Fruit fly (Drosophila melanogaster): ENCODE data around the gene dnd.
A peak's percentile ranks its signal among the peaks of the same experiment; 100 is the strongest.

Gene dnd

dm6 chr3R:21862137-21862850 is 24.9 kb downstream of the dnd start (continued):
- peak; percentile 81 for TF ChIP-seq CG7839 (tag; optimal IDR thresholded peaks at IDR 0.05)
- no peak for TF ChIP-seq amos (GFP tag; IDR thresholded peaks at IDR 0.05; ENCODE audit: partially characterized antibody)
- TF ChIP-seq CG2712 (tag; optimal IDR thresholded peaks at IDR 0.05) = peak; percentile 92
- no peak for TF ChIP-seq CG10321 (GFP tag; IDR thresholded peaks at IDR 0.05)
- TF ChIP-seq Dip2 (GFP tag; IDR thresholded peaks at IDR 0.05) = no peak
- TF ChIP-seq bab2 (GFP tag; optimal IDR thresholded peaks at IDR 0.05) = peak; percentile 43
- TF ChIP-seq CG31365 (tag; optimal IDR thresholded peaks at IDR 0.05) = peak; percentile 34
- TF ChIP-seq bcd (GFP tag; optimal IDR thresholded peaks at IDR 0.05) = peak; percentile 55
- TF ChIP-seq unpg (GFP tag; optimal IDR thresholded peaks at IDR 0.05) = peak; percentile 95
- peak in 1 of 2 experiments; percentile 81 for TF ChIP-seq Eip74EF (GFP tag; optimal IDR thresholded peaks at IDR 0.05)
- TF ChIP-seq CG11695 (GFP tag; IDR thresholded peaks at IDR 0.05) = peak; percentile 62; the same call in 2 of the 3 replicates
- TF ChIP-seq CG33557 (GFP tag; optimal IDR thresholded peaks at IDR 0.05) = peak; percentile 79
- TF ChIP-seq ind (GFP tag; optimal IDR thresholded peaks at IDR 0.05) = peak; percentile 39
- TF ChIP-seq CG4854 (GFP tag; optimal IDR thresholded peaks at IDR 0.05) = peak; percentile 53
- no peak for TF ChIP-seq prd (optimal IDR thresholded peaks at IDR 0.05)
- peak; percentile 77 for TF ChIP-seq prd (GFP tag; IDR thresholded peaks at IDR 0.05)
- TF ChIP-seq ci (GFP tag; IDR thresholded peaks at IDR 0.05) = peak; percentile 95
- peak; percentile 67 for TF ChIP-seq Abd-B (GFP tag; optimal IDR thresholded peaks at IDR 0.05)
- peak; percentile 86 for TF ChIP-seq ken (GFP tag; IDR thresholded peaks at IDR 0.05)
- peak; percentile 52 for TF ChIP-seq NC2β (GFP tag; optimal IDR thresholded peaks at IDR 0.05)
- no peak for TF ChIP-seq ash1 (GFP tag; optimal IDR thresholded peaks at IDR 0.05)
- TF ChIP-seq lmd (GFP tag; IDR thresholded peaks at IDR 0.05) = peak; percentile 72
- TF ChIP-seq CG10147 (GFP tag; optimal IDR thresholded peaks at IDR 0.05) = peak; percentile 60
- TF ChIP-seq CG17186 (GFP tag; optimal IDR thresholded peaks at IDR 0.05) = peak; percentile 21
- peak; percentile 42 for TF ChIP-seq CG18764 (GFP tag; optimal IDR thresholded peaks at IDR 0.05)
- no peak for TF ChIP-seq toy (GFP tag; IDR thresholded peaks at IDR 0.05)
- TF ChIP-seq CG17359 (tag; optimal IDR thresholded peaks at IDR 0.05) = peak; percentile 81
- TF ChIP-seq CG4707 (GFP tag; optimal IDR thresholded peaks at IDR 0.05) = peak; percentile 82
- TF ChIP-seq Nf-YC (tag; optimal IDR thresholded peaks at IDR 0.05) = peak; percentile 13
- TF ChIP-seq Bdp1 (GFP tag; optimal IDR thresholded peaks at IDR 0.05) = peak; percentile 9
- TF ChIP-seq CG34224 (GFP tag; IDR thresholded peaks at IDR 0.05; ENCODE audit: partially characterized antibody) = no peak
- peak; percentile 86 for TF ChIP-seq CG10979 (tag; optimal IDR thresholded peaks at IDR 0.05)
- TF ChIP-seq Kr (GFP tag; optimal IDR thresholded peaks at IDR 0.05) = no peak
- peak; percentile 65 for TF ChIP-seq Rx (GFP tag; IDR thresholded peaks at IDR 0.05)
- peak; percentile 25 for TF ChIP-seq scrt (GFP tag; optimal IDR thresholded peaks at IDR 0.05)
- peak; percentile 25 for TF ChIP-seq CG6813 (GFP tag; optimal IDR thresholded peaks at IDR 0.05)
- no peak for TF ChIP-seq CG7928 (GFP tag; optimal IDR thresholded peaks at IDR 0.05)
- no peak for TF ChIP-seq Sry-δ (GFP tag; optimal IDR thresholded peaks at IDR 0.05)
- peak; percentile 62 for TF ChIP-seq CG18619 (GFP tag; optimal IDR thresholded peaks at IDR 0.05)
- TF ChIP-seq Elba2 (GFP tag; optimal IDR thresholded peaks at IDR 0.05) = no peak
- no peak for TF ChIP-seq sc (optimal IDR thresholded peaks at IDR 0.05)
- peak; percentile 80 for TF ChIP-seq sc (GFP tag; optimal IDR thresholded peaks at IDR 0.05)
- TF ChIP-seq Six4 (GFP tag; optimal IDR thresholded peaks at IDR 0.05) = peak; percentile 51
- TF ChIP-seq CG17328 (GFP tag; IDR thresholded peaks at IDR 0.05) = peak; percentile 89
- TF ChIP-seq onecut (GFP tag; IDR thresholded peaks at IDR 0.05) = peak; percentile 57
- TF ChIP-seq Nf-YA (GFP tag; IDR thresholded peaks at IDR 0.05) = no peak
- TF ChIP-seq CG3726 (GFP tag; IDR thresholded peaks at IDR 0.05) = 0 out of 3 replicates have a peak, but pooled peaks have one; percentile 59
- no peak for TF ChIP-seq Trl (optimal IDR thresholded peaks at IDR 0.05)
- peak; percentile 58 for TF ChIP-seq Trl (GFP tag; optimal IDR thresholded peaks at IDR 0.05)
- TF ChIP-seq az2 (GFP tag; optimal IDR thresholded peaks at IDR 0.05) = peak; percentile 85

Data from whole organism, embryonic.